Fruit fly (Drosophila melanogaster) whole organism, wandering third instar larva: ENCODE measurements around the gene CG13786.

Experiments
- Abd-B ChIP-seq: fragments of >200 bp; optimal IDR thresholded peaks from 2 replicates; lab custom pipeline; 2017; ENCODE audit warnings: missing biosample characterization, missing genetic modification characterization
- CG9705 ChIP-seq: fragments of 200-800 bp; sonication (Bioruptor generic); optimal IDR thresholded peaks from 2 replicates; lab custom pipeline; 2018; ENCODE audit warnings: missing biosample characterization, mild to moderate bottlenecking, missing genetic modification characterization
- CrebA ChIP-seq: fragments of 200-800 bp; sonication (Bioruptor generic); optimal IDR thresholded peaks from 2 replicates; lab custom pipeline; 2016; ENCODE audit warnings: missing biosample characterization, mild to moderate bottlenecking, missing genetic modification characterization, borderline replicate concordance
- Dif ChIP-seq: fragments of 200-275, 200-300 bp; sonication (Bioruptor generic); optimal IDR thresholded peaks from 2 replicates; lab custom pipeline; 2018; ENCODE audit warnings: missing biosample characterization, missing genetic modification characterization; ENCODE audit not compliant: partially characterized antibody
- GATAd ChIP-seq: sonication (Bioruptor generic); optimal IDR thresholded peaks from 2 replicates; lab custom pipeline; 2016; ENCODE audit warnings: missing biosample characterization, missing genetic modification characterization
- HLH106 ChIP-seq: fragments of 200-800 bp; optimal IDR thresholded peaks from 3 replicates; lab custom pipeline; 2019; ENCODE audit warnings: missing biosample characterization, mild to moderate bottlenecking, missing genetic modification characterization, moderate library complexity
- Hnf4 ChIP-seq: fragments of 200-800 bp; sonication (Bioruptor generic); optimal IDR thresholded peaks from 2 replicates; lab custom pipeline; 2016; ENCODE audit warnings: missing biosample characterization, mild to moderate bottlenecking, missing genetic modification characterization
- Hr78 ChIP-seq: fragments of >200 bp; optimal IDR thresholded peaks from 2 replicates; lab custom pipeline; 2017; ENCODE audit warnings: missing biosample characterization, missing genetic modification characterization
- Hr83 ChIP-seq: fragments of 200-300 bp; sonication (Bioruptor generic); optimal IDR thresholded peaks from 2 replicates; lab custom pipeline; 2016; ENCODE audit warnings: missing biosample characterization, mild to moderate bottlenecking, missing genetic modification characterization, moderate library complexity; ENCODE audit not compliant: poor library complexity, severe bottlenecking
- Mio ChIP-seq: sonication (Bioruptor generic); optimal IDR thresholded peaks from 2 replicates; lab custom pipeline; 2016; ENCODE audit warnings: missing biosample characterization, missing genetic modification characterization
- Myc ChIP-seq: fragments of >200 bp; optimal IDR thresholded peaks from 2 replicates; lab custom pipeline; 2017
- OdsH ChIP-seq: fragments of 200-800 bp; sonication (Bioruptor generic); optimal IDR thresholded peaks from 2 replicates; lab custom pipeline; 2016; ENCODE audit warnings: missing biosample characterization, mild to moderate bottlenecking, missing genetic modification characterization
- Rel ChIP-seq, 2 experiments: fragments of 200-800 bp; sonication (Bioruptor generic) in 1 of 2; optimal IDR thresholded peaks; 2 replicates in 1 of 2; 3 replicates in 1 of 2; lab custom pipeline; 2016 to 2019; ENCODE audit warnings: mild to moderate bottlenecking in 2 of 2, missing biosample characterization in 2 of 2, missing genetic modification characterization in 2 of 2, moderate library complexity in 1 of 2
- Sp1 ChIP-seq: fragments of 200-800 bp; sonication (Bioruptor generic); optimal IDR thresholded peaks from 3 replicates; lab custom pipeline; 2019; ENCODE audit warnings: missing biosample characterization, mild to moderate bottlenecking, missing genetic modification characterization, moderate library complexity
- Vsx2 ChIP-seq: fragments of 200-300, 225-300 bp; sonication (Bioruptor generic); optimal IDR thresholded peaks from 2 replicates; lab custom pipeline; 2018; ENCODE audit warnings: missing biosample characterization, missing genetic modification characterization; ENCODE audit not compliant: partially characterized antibody
- br ChIP-seq: fragments of 200-800 bp; sonication (Bioruptor generic); optimal IDR thresholded peaks from 2 replicates; lab custom pipeline; 2016; ENCODE audit warnings: missing biosample characterization, missing genetic modification characterization
- brk ChIP-seq: fragments of 200-800 bp; sonication (Bioruptor generic); optimal IDR thresholded peaks from 2 replicates; lab custom pipeline; 2016; ENCODE audit warnings: missing biosample characterization, mild to moderate bottlenecking, missing genetic modification characterization
- dl ChIP-seq, 2 experiments: fragments of 175-275, 200-275 bp in 1 of 2; fragments of 200-275 bp in 1 of 2; sonication (Bioruptor generic); optimal IDR thresholded peaks; lab custom pipeline; 2018; ENCODE audit warnings: mild to moderate bottlenecking in 2 of 2, missing biosample characterization in 2 of 2, missing genetic modification characterization in 2 of 2, moderate library complexity in 2 of 2; ENCODE audit not compliant: partially characterized antibody in 2 of 2, insufficient read depth in 1 of 2
- dmrt93B ChIP-seq: fragments of 200-800 bp; sonication (Bioruptor generic); optimal IDR thresholded peaks from 2 replicates; lab custom pipeline; 2018; ENCODE audit warnings: missing biosample characterization, mild to moderate bottlenecking, missing genetic modification characterization
- fru ChIP-seq: fragments of 200-800 bp; sonication (Bioruptor generic); optimal IDR thresholded peaks from 3 replicates; lab custom pipeline; 2016; ENCODE audit warnings: missing biosample characterization, mild to moderate bottlenecking, missing genetic modification characterization
- h ChIP-seq: fragments of 200-800 bp; sonication (Bioruptor generic); optimal IDR thresholded peaks from 3 replicates; lab custom pipeline; 2016; ENCODE audit warnings: missing biosample characterization, mild to moderate bottlenecking, missing genetic modification characterization
- jim ChIP-seq: fragments of 175-275, 200-325 bp; sonication (Bioruptor generic); optimal IDR thresholded peaks from 2 replicates; lab custom pipeline; 2016; ENCODE audit warnings: missing biosample characterization, mild to moderate bottlenecking, missing genetic modification characterization
- lola ChIP-seq: fragments of >200 bp; optimal IDR thresholded peaks from 2 replicates; lab custom pipeline; 2017; ENCODE audit warnings: missing biosample characterization, missing genetic modification characterization
- pan ChIP-seq: fragments of >200 bp; optimal IDR thresholded peaks from 2 replicates; lab custom pipeline; 2017
- rgr ChIP-seq: fragments of 200-800 bp; sonication (Bioruptor generic); optimal IDR thresholded peaks from 3 replicates; lab custom pipeline; 2016; ENCODE audit warnings: missing biosample characterization, mild to moderate bottlenecking, missing genetic modification characterization
- sv ChIP-seq: fragments of 200-800 bp; sonication (Bioruptor generic); optimal IDR thresholded peaks from 3 replicates; lab custom pipeline; 2016; ENCODE audit warnings: missing biosample characterization, missing genetic modification characterization
- woc ChIP-seq: sonication (Bioruptor generic); optimal IDR thresholded peaks from 2 replicates; lab custom pipeline; 2016; ENCODE audit warnings: missing biosample characterization, mild to moderate bottlenecking, missing genetic modification characterization

Gene CG13786

DNA sequence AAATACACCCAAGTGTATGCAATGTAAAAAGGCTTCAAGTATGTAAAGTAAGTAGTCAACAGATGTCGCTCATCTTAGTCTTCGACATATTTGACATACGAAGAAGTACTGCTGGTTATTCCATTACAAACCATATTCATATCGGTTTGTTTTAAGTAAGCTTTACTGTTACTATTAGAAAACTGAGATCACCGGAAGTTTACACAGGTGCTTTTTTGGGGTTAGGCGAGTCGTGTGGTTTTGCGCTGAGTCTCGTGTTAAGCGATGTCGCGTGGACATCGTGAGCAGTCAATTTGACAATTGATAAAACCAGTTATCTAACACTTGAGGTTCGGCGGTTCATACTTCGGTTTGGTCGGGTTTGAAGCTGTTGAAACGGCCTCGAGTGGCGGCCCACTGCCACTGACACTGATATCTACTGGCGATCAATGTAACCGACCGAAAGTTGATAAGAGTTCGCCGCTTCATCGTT, 2.0 kb upstream of the CG13786 start:
- TF ChIP-seq Mio (GFP tag; lab: Kevin White, UChicago), result no peak
- no peak for TF ChIP-seq jim (GFP tag; lab: Kevin White, UChicago)
- no peak for TF ChIP-seq brk (GFP tag; lab: Kevin White, UChicago)
- no peak for TF ChIP-seq GATAd (GFP tag; lab: Kevin White, UChicago)
- TF ChIP-seq sv, result no peak
- TF ChIP-seq CrebA, result no peak
- TF ChIP-seq Rel (GFP tag; optimal IDR thresholded peaks at IDR 0.05; lab: Kevin White, UChicago), result no peak
- TF ChIP-seq Rel (tag; optimal IDR thresholded peaks at IDR 0.05; lab: Kevin White, UChicago), result no peak
- TF ChIP-seq CG9705 (GFP tag; lab: Kevin White, UChicago), result no peak
- no peak for TF ChIP-seq rgr
- no peak for TF ChIP-seq Abd-B
- TF ChIP-seq, all 38 proteins: peak for 0

DNA sequence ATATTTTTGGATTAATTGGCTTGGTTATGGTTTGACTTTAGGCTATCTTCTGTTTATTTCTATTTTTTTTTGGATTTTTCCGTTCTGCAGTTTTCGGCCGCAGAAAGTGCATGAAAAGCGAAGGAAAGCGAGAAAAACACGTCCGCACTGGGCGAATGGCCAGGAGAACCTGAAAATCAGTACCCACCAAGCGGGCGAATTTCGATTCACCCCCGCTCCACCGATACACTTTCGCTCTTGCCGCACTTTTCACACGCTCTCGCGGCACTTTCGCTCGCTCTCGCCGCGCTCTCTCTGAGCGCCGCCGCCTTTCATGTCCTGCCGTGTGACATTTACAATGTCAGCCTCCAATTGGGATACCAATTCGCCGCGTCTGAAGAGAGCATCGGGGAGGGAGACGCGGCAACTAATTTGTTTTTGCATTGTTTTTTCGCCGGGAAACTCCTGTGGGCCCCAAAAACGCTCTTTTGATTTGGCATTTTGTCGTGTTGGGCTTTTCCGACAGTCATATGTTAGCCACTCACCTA, 3.4 kb downstream of the CG13786 start, which contains the start of gene Ndae1:
Gene Ndae1, minus strand, starts transcription at position 51 of the 527 bp plus-strand sequence.
- TF ChIP-seq Hr78, result no peak
- TF ChIP-seq Vsx2 (GFP tag; lab: Kevin White, UChicago), result peak; percentile 13
- TF ChIP-seq pan (lab: Kevin White, UChicago), result no peak
- no peak for TF ChIP-seq Sp1 (GFP tag; lab: Kevin White, UChicago)
- TF ChIP-seq dl (GFP tag; optimal IDR thresholded peaks at IDR 0.05; lab: Kevin White, UChicago; ENCODE audit: insufficient read depth in 1 of 2, partially characterized antibody in 2 of 2), result peak in 1 of 2 experiments; percentile 23
- TF ChIP-seq HLH106 (tag; lab: Kevin White, UChicago), result no peak
- TF ChIP-seq brk (GFP tag; lab: Kevin White, UChicago), result no peak
- TF ChIP-seq Dif (GFP tag; lab: Kevin White, UChicago), result peak; percentile 45
- TF ChIP-seq CrebA, result no peak

DNA sequence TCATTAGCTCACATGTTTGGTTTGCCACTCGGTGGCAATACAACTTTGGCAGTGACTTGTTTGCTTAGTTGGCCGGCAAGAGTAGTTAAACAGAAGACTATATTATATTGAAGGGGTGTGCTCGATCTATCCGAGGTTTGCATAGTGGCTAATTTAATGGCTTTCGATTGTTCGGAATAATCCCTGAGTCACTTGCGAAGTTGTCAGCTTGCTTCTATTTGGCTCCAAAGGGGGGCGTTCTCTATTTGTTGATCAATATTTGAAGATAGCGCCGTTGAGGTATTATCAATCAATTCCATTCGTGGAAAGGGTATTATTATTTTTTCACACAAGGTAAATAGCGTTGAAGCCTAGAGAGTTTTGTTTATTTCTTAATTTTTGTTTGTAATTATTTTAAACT, 4.7 kb downstream of the CG13786 start:
- TF ChIP-seq lola (no peak), h (GFP tag; lab: Kevin White, UChicago) (no peak), dl (GFP tag; optimal IDR thresholded peaks at IDR 0.05; lab: Kevin White, UChicago; ENCODE audit: insufficient read depth in 1 of 2, partially characterized antibody in 2 of 2) (no peak), jim (GFP tag; lab: Kevin White, UChicago) (no peak), Abd-B (no peak), Hr83 (GFP tag; lab: Kevin White, UChicago) (no peak), dmrt93B (GFP tag; lab: Kevin White, UChicago) (no peak), Dif (GFP tag; lab: Kevin White, UChicago) (no peak), Myc (lab: Kevin White, UChicago) (no peak), br (GFP tag; lab: Kevin White, UChicago) (no peak), rgr (no peak), fru (GFP tag; lab: Kevin White, UChicago) (no peak), Vsx2 (GFP tag; lab: Kevin White, UChicago) (no peak), brk (GFP tag; lab: Kevin White, UChicago) (no peak), Hnf4 (GFP tag; lab: Kevin White, UChicago) (no peak)

DNA sequence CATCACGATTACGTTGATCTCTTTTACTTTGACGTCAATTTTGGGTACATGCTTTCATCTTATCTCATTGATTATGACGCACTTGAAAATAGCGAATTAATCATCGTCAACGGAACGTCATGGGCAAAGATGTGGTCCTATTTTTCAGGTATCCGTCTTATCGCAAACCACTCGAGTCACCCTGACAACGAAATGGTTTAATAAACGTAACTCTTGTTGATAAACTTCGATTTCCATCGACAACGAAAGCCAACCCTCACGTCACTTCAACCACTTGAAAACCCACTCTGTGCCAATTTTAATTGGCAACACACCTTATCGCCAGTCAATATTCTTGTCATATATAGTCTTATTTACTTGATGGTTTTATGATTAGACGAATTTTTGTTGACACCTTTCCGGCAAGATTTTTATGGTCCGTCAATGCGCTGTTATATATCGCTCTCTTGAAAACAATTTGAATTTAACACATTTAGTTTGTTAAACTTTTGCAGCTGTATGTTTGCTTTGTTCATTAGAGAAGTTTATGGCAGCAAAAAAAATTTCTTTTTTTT, 10.5 kb downstream of the CG13786 start:
- TF ChIP-seq fru (GFP tag; lab: Kevin White, UChicago) (peak; percentile 3), OdsH (no peak), Hnf4 (GFP tag; lab: Kevin White, UChicago) (no peak), h (GFP tag; lab: Kevin White, UChicago) (peak; percentile 46)

DNA sequence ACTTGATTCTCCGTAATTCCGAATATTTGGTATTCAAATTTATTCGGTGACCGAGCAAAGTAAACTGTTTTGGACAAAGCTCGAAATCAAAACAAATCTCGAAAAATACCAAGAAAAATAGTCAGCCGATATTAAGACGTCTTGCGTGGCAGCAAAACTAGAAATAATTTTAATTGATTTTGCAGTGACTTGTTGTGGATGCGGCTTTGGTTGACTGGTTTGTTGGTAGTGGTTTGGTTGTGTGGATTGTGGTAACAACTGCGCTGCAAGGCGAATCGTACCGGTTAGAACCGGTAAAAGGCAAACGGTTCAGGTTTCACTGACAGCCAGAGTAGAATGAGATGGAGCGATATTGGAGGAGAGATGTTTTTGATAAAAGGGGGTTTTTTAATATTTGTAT, 11.3 kb downstream of the CG13786 start:
- TF ChIP-seq Rel (GFP tag; optimal IDR thresholded peaks at IDR 0.05; lab: Kevin White, UChicago), result no peak
- peak; percentile 89 for TF ChIP-seq Rel (tag; optimal IDR thresholded peaks at IDR 0.05; lab: Kevin White, UChicago)
- no peak for TF ChIP-seq CrebA

DNA sequence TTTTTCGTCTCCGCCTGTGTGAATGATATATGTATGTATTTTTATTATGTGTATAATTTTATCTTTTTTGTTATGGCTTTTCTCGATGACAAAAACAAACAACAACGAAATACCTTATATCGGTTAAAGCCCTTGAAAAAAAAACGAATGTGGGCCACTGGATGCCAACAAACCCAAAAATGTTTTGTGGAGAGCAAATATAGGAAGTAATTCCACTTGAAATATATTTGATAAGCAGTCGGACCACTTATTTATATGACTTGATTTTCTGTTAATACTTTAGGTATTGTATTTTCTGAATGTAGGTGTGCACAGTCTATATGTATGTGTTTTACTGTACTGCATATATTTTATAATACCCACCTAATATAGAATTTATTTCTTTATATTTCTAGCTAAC, 11.8 kb downstream of the CG13786 start:
- TF ChIP-seq rgr (no peak), CG9705 (GFP tag; lab: Kevin White, UChicago) (no peak), woc (no peak), Mio (GFP tag; lab: Kevin White, UChicago) (no peak), pan (lab: Kevin White, UChicago) (no peak)
